Fruit fly (Drosophila melanogaster) whole organism: ENCODE measurements around the gene Ttc19.

Experiments
- CG8478 ChIP-seq: fragments of >200 bp; optimal IDR thresholded peaks from 2 replicates; lab custom pipeline; 2018; ENCODE audit warnings: inconsistent platforms
- Dll ChIP-seq: fragments of >200 bp; optimal IDR thresholded peaks from 2 replicates; lab custom pipeline; 2017
- EcR ChIP-seq, 2 experiments: fragments of >200 bp; optimal IDR thresholded peaks; 2 replicates each; lab custom pipeline; 2017; ENCODE audit warnings: missing biosample characterization in 2 of 2, missing genetic modification characterization in 2 of 2, missing genetic modification reagents in 2 of 2
- pan ChIP-seq: fragments of >200 bp; optimal IDR thresholded peaks from 2 replicates; lab custom pipeline; 2017
- psq ChIP-seq: fragments of >200 bp; optimal IDR thresholded peaks from 2 replicates; lab custom pipeline; 2017
- usp ChIP-seq: fragments of >200 bp; optimal IDR thresholded peaks from 2 replicates; lab custom pipeline; 2017; ENCODE audit warnings: missing biosample characterization, missing genetic modification characterization, mixed read lengths

Gene Ttc19

dm6 chr2L:19010566-19010965 is 34.4 kb downstream of the Ttc19 start, which contains the start of gene robl37BC:
Gene robl37BC, plus strand, starts transcription at chr2L:19010866.
- TF ChIP-seq usp (no peak), pan (lab: Kevin White, UChicago) (no peak), EcR (GFP tag; optimal IDR thresholded peaks at IDR 0.05; lab: Kevin White, UChicago) (no peak), psq (lab: Kevin White, UChicago) (no peak)

dm6 chr2L:19010037-19010436 is 34.9 kb downstream of the Ttc19 start:
- no peak for TF ChIP-seq EcR (GFP tag; optimal IDR thresholded peaks at IDR 0.05; lab: Kevin White, UChicago)
- no peak for TF ChIP-seq Dll (lab: Kevin White, UChicago)
- TF ChIP-seq usp: no peak
- no peak for TF ChIP-seq CG8478
- TF ChIP-seq pan (lab: Kevin White, UChicago): no peak
- no peak for TF ChIP-seq psq (lab: Kevin White, UChicago)

dm6 chr2L:19009130-19009529 is 35.8 kb downstream of the Ttc19 start, which contains the start of gene RpL30:
Gene RpL30, minus strand, starts transcription at chr2L:19009306.
- no peak for TF ChIP-seq psq (lab: Kevin White, UChicago)
- TF ChIP-seq Dll (lab: Kevin White, UChicago): no peak
- TF ChIP-seq pan (lab: Kevin White, UChicago): no peak
- no peak for TF ChIP-seq usp
- TF ChIP-seq EcR (GFP tag; optimal IDR thresholded peaks at IDR 0.05; lab: Kevin White, UChicago): no peak
- no peak for TF ChIP-seq CG8478

- TF ChIP-seq pan (lab: Kevin White, UChicago): no peak
- TF ChIP-seq EcR (GFP tag; optimal IDR thresholded peaks at IDR 0.05; lab: Kevin White, UChicago): no peak
- TF ChIP-seq usp: no peak
- no peak for TF ChIP-seq psq (lab: Kevin White, UChicago)
- no peak for TF ChIP-seq Dll (lab: Kevin White, UChicago)
- TF ChIP-seq CG8478: no peak
These were observed 42.0 kb downstream of the Ttc19 start, which contains the start of gene CG31793 for dm6 chr2L:19002959-19003371. Gene CG31793, plus strand, starts transcription at chr2L:19003367.

- no peak for TF ChIP-seq CG8478
- TF ChIP-seq psq (lab: Kevin White, UChicago): no peak
- no peak for TF ChIP-seq EcR (GFP tag; optimal IDR thresholded peaks at IDR 0.05; lab: Kevin White, UChicago)
- TF ChIP-seq pan (lab: Kevin White, UChicago): no peak
These were observed 42.5 kb downstream of the Ttc19 start for dm6 chr2L:19002468-19002867.

dm6 chr2L:18997148-18997547 is 47.8 kb downstream of the Ttc19 start, which contains the start of gene CG31792:
Gene CG31792, plus strand, starts transcription at chr2L:18997448.
- TF ChIP-seq usp: no peak
- TF ChIP-seq pan (lab: Kevin White, UChicago): no peak
- no peak for TF ChIP-seq EcR (GFP tag; optimal IDR thresholded peaks at IDR 0.05; lab: Kevin White, UChicago)
- no peak for TF ChIP-seq Dll (lab: Kevin White, UChicago)
- TF ChIP-seq psq (lab: Kevin White, UChicago): no peak
- no peak for TF ChIP-seq CG8478

dm6 chr2L:18995660-18996417 is 49.1 kb downstream of the Ttc19 start, which contains the start of gene CG10650:
Gene CG10650, minus strand, starts transcription at chr2L:18995934.
- no peak for TF ChIP-seq Dll (lab: Kevin White, UChicago)
- TF ChIP-seq EcR (GFP tag; optimal IDR thresholded peaks at IDR 0.05; lab: Kevin White, UChicago): no peak
- TF ChIP-seq CG8478: no peak
- no peak for TF ChIP-seq pan (lab: Kevin White, UChicago)
- TF ChIP-seq psq (lab: Kevin White, UChicago): no peak
- TF ChIP-seq usp: no peak
